Fruit fly (Drosophila melanogaster): Measurements from ENCODE around the gene Rab11.

Gene Rab11

dm6 chr3R:21097631-21098117 is 13.5 kb upstream of the Rab11 start, which contains the start of gene RhoGAP93B (continued):
- TF ChIP-seq YL-1 (GFP tag; optimal IDR thresholded peaks at IDR 0.05) (peak; percentile 91), prd (optimal IDR thresholded peaks at IDR 0.05) (no peak), prd (GFP tag; IDR thresholded peaks at IDR 0.05) (peak; percentile 96), CkIIα-i1 (GFP tag; IDR thresholded peaks at IDR 0.05) (peak; percentile 55; the same call in 1 of the 2 replicates), CG11560 (tag; IDR thresholded peaks at IDR 0.05) (peak; percentile 81; the same call in 2 of the 3 replicates), Six4 (GFP tag; optimal IDR thresholded peaks at IDR 0.05) (peak; percentile 60), Jarid2 (GFP tag; optimal IDR thresholded peaks at IDR 0.05) (peak; percentile 78), h (optimal IDR thresholded peaks at IDR 0.05) (no peak), zen (tag; optimal IDR thresholded peaks at IDR 0.05) (peak; percentile 86), gem (tag; optimal IDR thresholded peaks at IDR 0.05) (peak; percentile 80), salm (tag; optimal IDR thresholded peaks at IDR 0.05) (peak; percentile 8), sug (tag; optimal IDR thresholded peaks at IDR 0.05) (peak; percentile 86), CG31365 (tag; optimal IDR thresholded peaks at IDR 0.05) (peak; percentile 47), HmgD (GFP tag; optimal IDR thresholded peaks at IDR 0.05) (peak; percentile 79), Atf-2 (GFP tag; optimal IDR thresholded peaks at IDR 0.05) (peak; percentile 72), Dll (GFP tag; IDR thresholded peaks at IDR 0.05; ENCODE audit: partially characterized antibody) (peak; percentile 100), TFAM (GFP tag; optimal IDR thresholded peaks at IDR 0.05) (peak; percentile 37), cato (GFP tag; optimal IDR thresholded peaks at IDR 0.05; ENCODE audit: borderline replicate concordance) (peak; percentile 63), CG3065 (GFP tag; optimal IDR thresholded peaks at IDR 0.05) (peak; percentile 54), Gsc (GFP tag; IDR thresholded peaks at IDR 0.05) (0 out of 2 replicates have a peak, but pooled peaks have one; percentile 28), ato (GFP tag; IDR thresholded peaks at IDR 0.05; ENCODE audit: partially characterized antibody) (peak; percentile 99), dan (GFP tag; IDR thresholded peaks at IDR 0.05) (peak; percentile 58), CG2199 (GFP tag; IDR thresholded peaks at IDR 0.05) (peak; percentile 88; the same call in 2 of the 3 replicates), CG8478 (optimal IDR thresholded peaks at IDR 0.05) (no peak), CG14860 (GFP tag; IDR thresholded peaks at IDR 0.05; ENCODE audit: partially characterized antibody) (peak; percentile 100), CG10274 (GFP tag; optimal IDR thresholded peaks at IDR 0.05) (peak; percentile 25), CG13296 (GFP tag; optimal IDR thresholded peaks at IDR 0.05) (peak; percentile 64), Taf1 (GFP tag; IDR thresholded peaks at IDR 0.05) (peak; percentile 80), hkb (optimal IDR thresholded peaks at IDR 0.05) (peak; percentile 88), hkb (GFP tag; IDR thresholded peaks at IDR 0.05) (peak; percentile 92), CG17361 (GFP tag; IDR thresholded peaks at IDR 0.05) (peak; percentile 84), D19A (tag; optimal IDR thresholded peaks at IDR 0.05) (peak; percentile 70), hth (optimal IDR thresholded peaks at IDR 0.05) (no peak), Xbp1 (GFP tag; optimal IDR thresholded peaks at IDR 0.05) (peak; percentile 84), trh (GFP tag; optimal IDR thresholded peaks at IDR 0.05) (peak; percentile 79), CG6689 (GFP tag; IDR thresholded peaks at IDR 0.05) (peak; percentile 83), CHES-1-like (GFP tag; optimal IDR thresholded peaks at IDR 0.05) (peak; percentile 95), CG11085 (GFP tag; IDR thresholded peaks at IDR 0.05) (peak; percentile 90), pzg (GFP tag; optimal IDR thresholded peaks at IDR 0.05) (peak; percentile 94), shn (GFP tag; optimal IDR thresholded peaks at IDR 0.05) (peak; percentile 93), caup (GFP tag; optimal IDR thresholded peaks at IDR 0.05; ENCODE audit: severe bottlenecking) (peak; percentile 85), Dref (GFP tag; IDR thresholded peaks at IDR 0.05) (peak; percentile 88), amos (GFP tag; IDR thresholded peaks at IDR 0.05; ENCODE audit: partially characterized antibody) (peak; percentile 100), jing (GFP tag; optimal IDR thresholded peaks at IDR 0.05) (no peak), tin (GFP tag; optimal IDR thresholded peaks at IDR 0.05) (peak; percentile 78), chm (GFP tag; IDR thresholded peaks at IDR 0.05) (peak; percentile 86), nerfin-1 (tag; optimal IDR thresholded peaks at IDR 0.05) (peak; percentile 82), CG5180 (GFP tag; optimal IDR thresholded peaks at IDR 0.05) (no peak), CG42726 (GFP tag; IDR thresholded peaks at IDR 0.05; ENCODE audit: partially characterized antibody) (peak; percentile 100), CG10267 (tag; optimal IDR thresholded peaks at IDR 0.05) (peak; percentile 85), CG33213 (GFP tag; optimal IDR thresholded peaks at IDR 0.05) (peak; percentile 81)

Data from whole organism, embryonic.